Worm (Caenorhabditis elegans) whole organism, L3 larva: Measurements from ENCODE around the gene Y57E12B.11.
A peak's percentile ranks its signal among the peaks of the same experiment; 100 is the strongest.

Experiments used
- R02D3.7 ChIP-seq: fragments of 150-350 bp; optimal IDR thresholded peaks from 2 replicates; lab custom pipeline; 2014; ENCODE audit warnings: missing biosample characterization, missing genetic modification characterization
- ama-1 ChIP-seq: fragments of 150-350 bp; optimal IDR thresholded peaks from 2 replicates; lab custom pipeline; 2018
- egl-27 ChIP-seq: sonication (generic microtip); optimal IDR thresholded peaks from 4 replicates; lab custom pipeline; 2017; ENCODE audit warnings: missing biosample characterization, missing genetic modification reagents, missing genetic modification characterization
- elt-2 ChIP-seq: sonication (generic microtip); optimal IDR thresholded peaks from 2 replicates; lab custom pipeline; 2016; ENCODE audit warnings: missing genetic modification reagents, mild to moderate bottlenecking, missing genetic modification characterization, missing compliant biosample characterization
- fkh-2 ChIP-seq: fragments of 150-350 bp; optimal IDR thresholded peaks from 2 replicates; lab custom pipeline; 2014; ENCODE audit warnings: missing biosample characterization, missing genetic modification reagents, missing genetic modification characterization
- lin-15B ChIP-seq: fragments of 150-350 bp; optimal IDR thresholded peaks from 2 replicates; lab custom pipeline; 2014; ENCODE audit warnings: missing biosample characterization, missing genetic modification characterization
- nfya-1 ChIP-seq: sonication (generic microtip); optimal IDR thresholded peaks from 2 replicates; lab custom pipeline; 2017; ENCODE audit warnings: missing genetic modification characterization, mild to moderate bottlenecking, missing compliant biosample characterization, antibody characterized with exemption, moderate library complexity; ENCODE audit not compliant: insufficient read depth
- nhr-12 ChIP-seq: fragments of 150-350 bp; optimal IDR thresholded peaks from 2 replicates; lab custom pipeline; 2014; ENCODE audit warnings: missing biosample characterization, missing genetic modification characterization
- nhr-25 ChIP-seq: sonication (generic microtip); optimal IDR thresholded peaks from 2 replicates; lab custom pipeline; 2017; ENCODE audit warnings: missing biosample characterization, missing genetic modification characterization
- nhr-76 ChIP-seq: fragments of 150-350 bp; sonication (generic microtip); optimal IDR thresholded peaks from 5 replicates; lab custom pipeline; 2014; ENCODE audit warnings: missing biosample characterization, missing genetic modification characterization
- pha-4 ChIP-seq: fragments of 150-350 bp; optimal IDR thresholded peaks from 2 replicates; lab custom pipeline; 2014; ENCODE audit warnings: missing biosample characterization, missing genetic modification reagents, missing genetic modification characterization
- snpc-4 ChIP-seq: fragments of 150-350 bp; optimal IDR thresholded peaks from 2 replicates; lab custom pipeline; 2014; ENCODE audit warnings: missing biosample characterization, missing genetic modification characterization

DNA sequence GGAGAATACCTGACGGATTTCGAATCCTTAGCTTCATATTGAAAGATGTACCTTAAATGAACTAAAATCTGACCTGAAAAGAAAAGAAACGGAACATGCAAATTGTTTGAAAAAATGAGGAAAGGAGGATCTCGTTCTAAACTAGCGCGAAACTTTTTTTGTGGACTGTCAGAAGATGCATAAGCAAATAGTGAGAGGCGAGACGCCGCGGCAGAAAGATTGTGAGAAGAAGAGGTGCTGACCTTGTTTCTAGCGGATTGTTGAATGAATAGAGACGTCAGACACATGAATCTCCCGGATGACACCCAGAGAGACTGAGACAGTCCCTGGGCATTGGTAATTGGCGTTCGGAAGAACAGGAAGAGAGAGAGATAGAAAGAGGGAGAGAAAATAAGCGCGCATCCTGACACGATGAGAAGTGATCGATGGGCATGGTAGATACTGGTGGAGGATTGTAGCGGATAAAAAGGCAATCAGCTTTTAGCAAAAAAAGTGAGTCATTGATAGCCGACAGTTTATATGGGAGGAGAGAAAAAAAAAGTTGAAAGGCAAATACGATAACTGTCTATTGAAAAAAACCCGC, 20.4 kb upstream of the Y57E12B.11 start, which contains the start of gene ptr-15:
- TF ChIP-seq pha-4 (tag; lab: Kevin White, UChicago): no peak
- no peak for TF ChIP-seq R02D3.7
- TF ChIP-seq nfya-1 (tag; lab: Kevin White, UChicago): no peak
- TF ChIP-seq nhr-76 (tag; lab: Kevin White, UChicago): no peak
- no peak for TF ChIP-seq snpc-4 (tag; lab: Kevin White, UChicago)
- no peak for TF ChIP-seq elt-2 (tag; lab: Kevin White, UChicago)
- TF ChIP-seq egl-27: no peak
- no peak for TF ChIP-seq lin-15B
- peak; percentile 13 for TF ChIP-seq nhr-25
- TF ChIP-seq nhr-12: no peak
- TF ChIP-seq fkh-2: no peak
- TF ChIP-seq ama-1 (lab: Kevin White, UChicago): no peak
